Worm (Caenorhabditis elegans) whole organism, early embryonic: ENCODE data around the gene Y55F3AM.11.

ENCODE experiments used
- F13C5.2 ChIP-seq: sonication (generic microtip); optimal IDR thresholded peaks from 2 replicates; lab custom pipeline; 2017; ENCODE audit warnings: mild to moderate bottlenecking, missing genetic modification characterization, inconsistent platforms, missing compliant biosample characterization
- aly-1 ChIP-seq: sonication (generic microtip); optimal IDR thresholded peaks from 2 replicates; lab custom pipeline; 2016; ENCODE audit warnings: missing genetic modification characterization, missing compliant biosample characterization
- ama-1 ChIP-seq: fragments of 150-350 bp; optimal IDR thresholded peaks from 2 replicates; lab custom pipeline; 2014
- ceh-13 ChIP-seq: fragments of 200-800 bp; sonication (Bioruptor generic); optimal IDR thresholded peaks from 2 replicates; lab custom pipeline; 2018; ENCODE audit warnings: mild to moderate bottlenecking, missing genetic modification characterization, missing compliant biosample characterization
- ets-7 ChIP-seq: sonication (generic microtip); optimal IDR thresholded peaks from 2 replicates; lab custom pipeline; 2016; ENCODE audit warnings: missing genotype, missing genetic modification characterization, missing compliant biosample characterization
- hmbx-1 ChIP-seq: sonication (generic microtip); optimal IDR thresholded peaks from 2 replicates; lab custom pipeline; 2016; ENCODE audit warnings: mild to moderate bottlenecking, missing genetic modification characterization, missing compliant biosample characterization
- hmg-4 ChIP-seq: fragments of 200-800 bp; sonication (Bioruptor generic); optimal IDR thresholded peaks from 2 replicates; lab custom pipeline; 2018; ENCODE audit warnings: mild to moderate bottlenecking, missing genetic modification characterization, missing compliant biosample characterization
- hnd-1 ChIP-seq: sonication (generic microtip); optimal IDR thresholded peaks from 2 replicates; lab custom pipeline; 2016; ENCODE audit warnings: missing genetic modification characterization, missing compliant biosample characterization
- tbx-37 ChIP-seq: fragments of 200-800 bp; sonication (Bioruptor generic); conservative IDR thresholded peaks from 2 replicates; pipeline ENCODE4 v1.3.6; 2022; ENCODE audit warnings: missing genetic modification reagents, missing genetic modification characterization, missing compliant biosample characterization
- tra-4 ChIP-seq: sonication (generic microtip); optimal IDR thresholded peaks from 2 replicates; lab custom pipeline; 2017; ENCODE audit warnings: missing genetic modification characterization, missing compliant biosample characterization

- TF ChIP-seq hmbx-1 (tag; lab: Kevin White, UChicago) (no peak), hmg-4 (no peak), hnd-1 (tag; lab: Kevin White, UChicago) (no peak), ama-1 (lab: Kevin White, UChicago) (no peak), aly-1 (tag; lab: Kevin White, UChicago) (no peak), ets-7 (tag; lab: Kevin White, UChicago) (no peak), tbx-37 (GFP tag; lab: Robert Waterston, UW) (no peak), F13C5.2 (tag; lab: Kevin White, UChicago) (no peak), ceh-13 (GFP tag; lab: Kevin White, UChicago) (no peak), tra-4 (tag; lab: Kevin White, UChicago) (no peak)
These were observed 38.4 kb downstream of the Y55F3AM.11 start, which contains the start of gene immp-2 for ce11 chrIV:1005761-1006160.
